Worm (Caenorhabditis elegans) whole organism, L4/young adult: ENCODE measurements around the gene igcm-1.

Source experiments
- dao-5 ChIP-seq: sonication (generic microtip); optimal IDR thresholded peaks from 2 replicates; lab custom pipeline; 2016; ENCODE audit warnings: missing genotype, missing genetic modification characterization, moderate library complexity, missing compliant biosample characterization
- him-1 ChIP-seq: sonication (generic microtip); optimal IDR thresholded peaks from 2 replicates; lab custom pipeline; 2016; ENCODE audit warnings: missing genotype, missing genetic modification reagents, missing genetic modification characterization, missing compliant biosample characterization

- TF ChIP-seq him-1 (no peak), dao-5 (tag; lab: Kevin White, UChicago) (no peak)
Observed at ce11 chrX:841393-841792, 9.9 kb downstream of the igcm-1 start, which contains the start of gene F39H12.3.
